Fruit fly (Drosophila melanogaster) whole organism, wandering third instar larva: Measurements from ENCODE around the gene Dcr-1.
A peak's percentile ranks its signal among the peaks of the same experiment; 100 is the strongest.

ENCODE experiments used
- Abd-B ChIP-seq: fragments of >200 bp; optimal IDR thresholded peaks from 2 replicates; lab custom pipeline; 2017; ENCODE audit warnings: missing biosample characterization, missing genetic modification characterization
- CG9705 ChIP-seq: fragments of 200-800 bp; sonication (Bioruptor generic); optimal IDR thresholded peaks from 2 replicates; lab custom pipeline; 2018; ENCODE audit warnings: missing biosample characterization, mild to moderate bottlenecking, missing genetic modification characterization
- Dfd ChIP-seq: fragments of >200 bp; optimal IDR thresholded peaks from 2 replicates; lab custom pipeline; 2017; ENCODE audit warnings: missing biosample characterization, missing genetic modification characterization
- Dif ChIP-seq: fragments of 200-275, 200-300 bp; sonication (Bioruptor generic); optimal IDR thresholded peaks from 2 replicates; lab custom pipeline; 2018; ENCODE audit warnings: missing biosample characterization, missing genetic modification characterization; ENCODE audit not compliant: partially characterized antibody
- GATAd ChIP-seq: sonication (Bioruptor generic); optimal IDR thresholded peaks from 2 replicates; lab custom pipeline; 2016; ENCODE audit warnings: missing biosample characterization, missing genetic modification characterization
- HLH106 ChIP-seq: fragments of 200-800 bp; optimal IDR thresholded peaks from 3 replicates; lab custom pipeline; 2019; ENCODE audit warnings: missing biosample characterization, mild to moderate bottlenecking, missing genetic modification characterization, moderate library complexity
- Hnf4 ChIP-seq: fragments of 200-800 bp; sonication (Bioruptor generic); optimal IDR thresholded peaks from 2 replicates; lab custom pipeline; 2016; ENCODE audit warnings: missing biosample characterization, mild to moderate bottlenecking, missing genetic modification characterization
- Hr78 ChIP-seq: fragments of >200 bp; optimal IDR thresholded peaks from 2 replicates; lab custom pipeline; 2017; ENCODE audit warnings: missing biosample characterization, missing genetic modification characterization
- Hr83 ChIP-seq: fragments of 200-300 bp; sonication (Bioruptor generic); optimal IDR thresholded peaks from 2 replicates; lab custom pipeline; 2016; ENCODE audit warnings: missing biosample characterization, mild to moderate bottlenecking, missing genetic modification characterization, moderate library complexity; ENCODE audit not compliant: poor library complexity, severe bottlenecking
- Jra ChIP-seq: sonication (Bioruptor generic); optimal IDR thresholded peaks from 2 replicates; lab custom pipeline; 2016; ENCODE audit warnings: missing biosample characterization, missing genetic modification characterization
- Mio ChIP-seq: sonication (Bioruptor generic); optimal IDR thresholded peaks from 2 replicates; lab custom pipeline; 2016; ENCODE audit warnings: missing biosample characterization, missing genetic modification characterization
- N ChIP-seq: fragments of >200 bp; optimal IDR thresholded peaks from 2 replicates; lab custom pipeline; 2018; ENCODE audit warnings: missing biosample characterization, missing external identifiers, missing genetic modification characterization
- OdsH ChIP-seq: fragments of 200-800 bp; sonication (Bioruptor generic); optimal IDR thresholded peaks from 2 replicates; lab custom pipeline; 2016; ENCODE audit warnings: missing biosample characterization, mild to moderate bottlenecking, missing genetic modification characterization
- Rel ChIP-seq, 2 experiments: fragments of 200-800 bp; sonication (Bioruptor generic) in 1 of 2; optimal IDR thresholded peaks; 2 replicates in 1 of 2; 3 replicates in 1 of 2; lab custom pipeline; 2016 to 2019; ENCODE audit warnings: mild to moderate bottlenecking in 2 of 2, missing biosample characterization in 2 of 2, missing genetic modification characterization in 2 of 2, moderate library complexity in 1 of 2
- Sp1 ChIP-seq: fragments of 200-800 bp; sonication (Bioruptor generic); optimal IDR thresholded peaks from 3 replicates; lab custom pipeline; 2019; ENCODE audit warnings: missing biosample characterization, mild to moderate bottlenecking, missing genetic modification characterization, moderate library complexity
- Vsx2 ChIP-seq: fragments of 200-300, 225-300 bp; sonication (Bioruptor generic); optimal IDR thresholded peaks from 2 replicates; lab custom pipeline; 2018; ENCODE audit warnings: missing biosample characterization, missing genetic modification characterization; ENCODE audit not compliant: partially characterized antibody
- br ChIP-seq: fragments of 200-800 bp; sonication (Bioruptor generic); optimal IDR thresholded peaks from 2 replicates; lab custom pipeline; 2016; ENCODE audit warnings: missing biosample characterization, missing genetic modification characterization
- brk ChIP-seq: fragments of 200-800 bp; sonication (Bioruptor generic); optimal IDR thresholded peaks from 2 replicates; lab custom pipeline; 2016; ENCODE audit warnings: missing biosample characterization, mild to moderate bottlenecking, missing genetic modification characterization
- dl ChIP-seq, 2 experiments: fragments of 175-275, 200-275 bp in 1 of 2; fragments of 200-275 bp in 1 of 2; sonication (Bioruptor generic); optimal IDR thresholded peaks; lab custom pipeline; 2018; ENCODE audit warnings: mild to moderate bottlenecking in 2 of 2, missing biosample characterization in 2 of 2, missing genetic modification characterization in 2 of 2, moderate library complexity in 2 of 2; ENCODE audit not compliant: partially characterized antibody in 2 of 2, insufficient read depth in 1 of 2
- dmrt93B ChIP-seq: fragments of 200-800 bp; sonication (Bioruptor generic); optimal IDR thresholded peaks from 2 replicates; lab custom pipeline; 2018; ENCODE audit warnings: missing biosample characterization, mild to moderate bottlenecking, missing genetic modification characterization
- dsf ChIP-seq: sonication (Bioruptor generic); optimal IDR thresholded peaks from 2 replicates; lab custom pipeline; 2016; ENCODE audit warnings: missing biosample characterization, missing genetic modification characterization, borderline replicate concordance
- foxo ChIP-seq, 2 experiments: fragments of 200-800 bp; sonication (Bioruptor generic); optimal IDR thresholded peaks; 2 replicates in 1 of 2; 3 replicates in 1 of 2; lab custom pipeline; 2016 to 2017; ENCODE audit warnings: missing biosample characterization in 2 of 2, missing genetic modification characterization in 2 of 2
- lola ChIP-seq: fragments of >200 bp; optimal IDR thresholded peaks from 2 replicates; lab custom pipeline; 2017; ENCODE audit warnings: missing biosample characterization, missing genetic modification characterization
- pan ChIP-seq: fragments of >200 bp; optimal IDR thresholded peaks from 2 replicates; lab custom pipeline; 2017
- psq ChIP-seq: fragments of 200-800 bp; sonication (Bioruptor generic); optimal IDR thresholded peaks from 3 replicates; lab custom pipeline; 2017; ENCODE audit warnings: missing biosample characterization, mild to moderate bottlenecking, missing genetic modification characterization, moderate library complexity
- rgr ChIP-seq: fragments of 200-800 bp; sonication (Bioruptor generic); optimal IDR thresholded peaks from 3 replicates; lab custom pipeline; 2016; ENCODE audit warnings: missing biosample characterization, mild to moderate bottlenecking, missing genetic modification characterization
- sv ChIP-seq: fragments of 200-800 bp; sonication (Bioruptor generic); optimal IDR thresholded peaks from 3 replicates; lab custom pipeline; 2016; ENCODE audit warnings: missing biosample characterization, missing genetic modification characterization
- tai ChIP-seq: sonication (Bioruptor generic); optimal IDR thresholded peaks from 2 replicates; lab custom pipeline; 2016; ENCODE audit warnings: missing biosample characterization, missing genetic modification characterization
- usp ChIP-seq: fragments of >200 bp; optimal IDR thresholded peaks from 2 replicates; lab custom pipeline; 2017; ENCODE audit warnings: missing biosample characterization, missing genetic modification characterization
- woc ChIP-seq: sonication (Bioruptor generic); optimal IDR thresholded peaks from 2 replicates; lab custom pipeline; 2016; ENCODE audit warnings: missing biosample characterization, mild to moderate bottlenecking, missing genetic modification characterization

Dcr-1 gene

DNA sequence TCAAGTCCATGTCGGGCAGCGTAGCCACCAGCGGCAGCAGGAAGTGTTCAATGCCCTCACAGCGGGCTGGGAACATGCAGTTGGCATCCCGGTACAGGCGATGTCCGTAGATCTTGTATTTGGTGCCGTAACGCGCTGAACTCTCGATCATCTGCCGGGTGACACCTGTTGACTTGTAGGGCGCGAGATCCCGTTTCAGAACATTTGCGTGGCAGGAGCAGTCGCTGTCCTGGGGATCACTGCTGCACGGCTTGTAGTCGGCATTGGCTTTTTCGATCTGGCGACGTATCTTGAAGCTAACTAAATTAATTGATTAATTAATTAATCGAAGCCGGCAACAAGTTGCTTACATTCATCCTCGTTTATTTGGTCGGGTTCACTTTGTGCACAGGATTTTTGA lies 9.1 kb upstream of the Dcr-1 start:
- TF ChIP-seq dmrt93B (no peak), rgr (GFP tag; lab: Kevin White, UChicago) (no peak), Dfd (no peak), usp (GFP tag; lab: Kevin White, UChicago) (no peak), woc (no peak), dsf (GFP tag; lab: Kevin White, UChicago) (no peak), Mio (GFP tag; lab: Kevin White, UChicago) (no peak), Dif (no peak), psq (GFP tag; lab: Kevin White, UChicago) (no peak), foxo (GFP tag; optimal IDR thresholded peaks at IDR 0.05; lab: Kevin White, UChicago) (no peak), Jra (no peak), GATAd (no peak), Hr78 (GFP tag; lab: Kevin White, UChicago) (no peak), Rel (GFP tag; optimal IDR thresholded peaks at IDR 0.05; lab: Kevin White, UChicago) (no peak), Rel (tag; optimal IDR thresholded peaks at IDR 0.05; lab: Kevin White, UChicago) (no peak), br (no peak), Sp1 (GFP tag; lab: Kevin White, UChicago) (no peak)
- TF ChIP-seq, all 38 proteins: peak for 0

dm6 chr3R:22748956-22749355 lies 8.1 kb upstream of the Dcr-1 start, which contains the start of gene CG31139:
Gene CG31139, minus strand, starts transcription at chr3R:22749056.
- TF ChIP-seq N (GFP tag; lab: Kevin White, UChicago) (no peak), dmrt93B (no peak), brk (no peak), Vsx2 (GFP tag; lab: Kevin White, UChicago) (no peak), pan (no peak)

DNA sequence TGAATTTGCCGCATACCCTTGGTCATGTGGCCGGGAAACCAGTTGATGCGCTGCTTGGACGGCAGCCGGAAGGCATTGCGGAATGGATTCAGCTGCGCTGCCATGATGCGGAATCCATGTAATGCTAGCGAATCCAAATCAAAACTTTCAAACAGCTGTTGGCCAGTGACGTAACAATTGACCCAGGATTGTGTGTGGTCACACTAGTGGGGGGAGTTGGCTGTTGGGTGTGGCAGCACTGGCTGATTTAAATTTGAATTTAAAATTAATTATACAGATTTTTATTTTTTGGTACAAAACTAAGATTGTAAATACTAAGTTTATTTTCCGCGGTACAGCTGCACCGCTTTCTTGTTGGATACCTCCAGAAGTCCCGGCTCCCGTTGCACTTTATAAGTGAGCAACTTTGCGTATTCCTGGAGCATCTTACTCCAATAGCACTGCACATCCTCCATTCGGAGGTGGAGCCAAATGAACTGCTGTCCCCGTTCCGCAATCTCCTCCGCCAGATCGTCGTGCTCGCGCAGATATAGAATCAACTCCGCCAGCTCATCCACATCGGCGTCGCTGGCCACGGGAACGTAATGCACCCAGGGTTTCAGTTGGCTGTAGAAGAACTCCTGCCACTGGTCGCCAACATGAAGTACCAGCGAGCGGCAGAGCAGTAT lies 6.7 kb upstream of the Dcr-1 start, which contains the start of gene CG17141:
Gene CG17141, minus strand, starts transcription at position 177 of the 668 bp plus-strand sequence.
- TF ChIP-seq rgr (GFP tag; lab: Kevin White, UChicago) (no peak), CG9705 (GFP tag; lab: Kevin White, UChicago) (no peak), GATAd (no peak), Sp1 (GFP tag; lab: Kevin White, UChicago) (no peak), brk (no peak), Dif (peak; percentile 26), Hr78 (GFP tag; lab: Kevin White, UChicago) (no peak), lola (GFP tag; lab: Kevin White, UChicago) (no peak), OdsH (GFP tag; lab: Kevin White, UChicago) (no peak), Hr83 (peak; percentile 35), HLH106 (tag; lab: Kevin White, UChicago) (no peak), dmrt93B (no peak), dl (GFP tag; optimal IDR thresholded peaks at IDR 0.05; lab: Kevin White, UChicago; ENCODE audit: insufficient read depth in 1 of 2, partially characterized antibody in 2 of 2) (no peak)

DNA sequence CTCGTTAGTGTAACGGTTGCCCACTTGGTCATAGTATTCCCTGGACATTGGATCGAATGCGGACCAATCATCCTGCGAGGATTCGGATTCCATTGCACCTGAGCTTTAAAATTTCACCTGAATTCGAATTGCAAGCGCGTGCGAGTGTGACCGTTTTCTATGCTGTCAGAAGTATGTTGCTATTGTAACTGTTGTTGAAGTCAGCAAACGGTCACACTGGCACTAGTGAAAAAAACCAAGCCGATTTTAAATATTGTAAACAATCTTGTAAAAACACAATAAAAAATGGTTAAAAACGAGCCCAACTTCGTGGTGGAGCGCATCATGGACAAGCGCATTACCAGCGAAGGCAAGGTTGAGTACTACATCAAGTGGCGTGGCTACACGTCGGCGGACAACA lies 4.5 kb upstream of the Dcr-1 start, which contains the start of the genes vret and HP1c:
Gene vret, minus strand, starts transcription at position 150 of the 400 bp plus-strand sequence.
Gene HP1c, plus strand, starts transcription at position 189 of the 400 bp plus-strand sequence.
- TF ChIP-seq Rel (GFP tag; optimal IDR thresholded peaks at IDR 0.05; lab: Kevin White, UChicago): no peak
- peak; percentile 37 for TF ChIP-seq Rel (tag; optimal IDR thresholded peaks at IDR 0.05; lab: Kevin White, UChicago)
- TF ChIP-seq dmrt93B: no peak

DNA sequence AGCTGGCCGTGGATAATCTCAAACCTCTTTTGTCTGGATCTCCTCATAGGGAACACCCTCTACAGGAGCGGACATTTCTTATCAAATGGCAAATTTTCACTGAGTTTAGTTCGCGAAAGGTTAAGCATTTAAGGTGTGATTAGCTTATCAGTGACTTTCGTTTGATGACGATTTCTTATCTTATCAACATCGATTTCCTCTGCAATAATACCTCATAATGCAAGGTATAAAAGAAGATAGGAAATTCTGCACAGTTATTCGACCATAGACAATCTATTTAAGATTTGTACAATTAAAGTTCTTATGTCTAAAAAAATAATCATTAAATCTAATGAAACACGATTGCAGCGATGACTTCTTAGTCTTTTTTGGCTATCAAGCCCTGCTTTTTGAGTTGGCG lies 7.1 kb downstream of the Dcr-1 start, which contains the start of gene Takl2:
Gene Takl2, minus strand, starts transcription at position 101 of the 400 bp plus-strand sequence.
- TF ChIP-seq HLH106 (tag; lab: Kevin White, UChicago): no peak
- TF ChIP-seq dmrt93B: no peak
- no peak for TF ChIP-seq Hr78 (GFP tag; lab: Kevin White, UChicago)
- TF ChIP-seq foxo (GFP tag; optimal IDR thresholded peaks at IDR 0.05; lab: Kevin White, UChicago): no peak
- no peak for TF ChIP-seq Mio (GFP tag; lab: Kevin White, UChicago)
- TF ChIP-seq CG9705 (GFP tag; lab: Kevin White, UChicago): no peak
- TF ChIP-seq Dif: no peak
- TF ChIP-seq sv (GFP tag; lab: Kevin White, UChicago): no peak
- TF ChIP-seq Hnf4 (GFP tag; lab: Kevin White, UChicago): no peak
- TF ChIP-seq Abd-B (GFP tag; lab: Kevin White, UChicago): no peak
- TF ChIP-seq N (GFP tag; lab: Kevin White, UChicago): no peak
- no peak for TF ChIP-seq Hr83
- no peak for TF ChIP-seq Dfd
- no peak for TF ChIP-seq tai
